Worm (Caenorhabditis elegans): ENCODE measurements around the gene Y46G5A.18.

Y46G5A.18 gene

ce11 chrII:12826752-12827151, 21.7 kb upstream of the Y46G5A.18 start, which contains the start of gene Y46G5A.38:
Y46G5A.38 (plus strand) TSS chrII:12827052.
- TF ChIP-seq elt-1 (tag; optimal IDR thresholded peaks at IDR 0.05): no peak

ce11 chrII:12824463-12824862, 19.4 kb upstream of the Y46G5A.18 start:
- no peak for TF ChIP-seq elt-2 (tag; optimal IDR thresholded peaks at IDR 0.05)
- TF ChIP-seq ama-1 (optimal IDR thresholded peaks at IDR 0.05): no peak
- TF ChIP-seq fkh-10 (GFP tag; optimal IDR thresholded peaks at IDR 0.05): no peak
- TF ChIP-seq R02D3.7 (tag; optimal IDR thresholded peaks at IDR 0.05): no peak
- no peak for TF ChIP-seq nhr-67 (tag; optimal IDR thresholded peaks at IDR 0.05)
- TF ChIP-seq eor-1 (tag; optimal IDR thresholded peaks at IDR 0.05): no peak
- no peak for TF ChIP-seq fos-1 (tag; optimal IDR thresholded peaks at IDR 0.05)
- no peak for TF ChIP-seq ceh-16 (tag; optimal IDR thresholded peaks at IDR 0.05)
- TF ChIP-seq daf-12 (tag; optimal IDR thresholded peaks at IDR 0.05): no peak
- TF ChIP-seq elt-3 (tag; optimal IDR thresholded peaks at IDR 0.05): no peak
- no peak for TF ChIP-seq nhr-25 (tag; optimal IDR thresholded peaks at IDR 0.05)
- no peak for TF ChIP-seq pqm-1 (tag; optimal IDR thresholded peaks at IDR 0.05)
- TF ChIP-seq ztf-4 (tag; optimal IDR thresholded peaks at IDR 0.05): no peak
- TF ChIP-seq mdl-1 (tag; optimal IDR thresholded peaks at IDR 0.05): no peak
- TF ChIP-seq aly-2 (tag; optimal IDR thresholded peaks at IDR 0.05): no peak
- TF ChIP-seq sea-2 (GFP tag; optimal IDR thresholded peaks at IDR 0.05): no peak
- no peak for TF ChIP-seq mml-1 (tag; optimal IDR thresholded peaks at IDR 0.05)
- no peak for TF ChIP-seq fkh-2 (tag; optimal IDR thresholded peaks at IDR 0.05)
- no peak for TF ChIP-seq unc-39 (tag; optimal IDR thresholded peaks at IDR 0.05)
- no peak for TF ChIP-seq tbx-2 (tag; optimal IDR thresholded peaks at IDR 0.05)

- TF ChIP-seq lsy-12 (tag; optimal IDR thresholded peaks at IDR 0.05) (no peak), elt-2 (tag; optimal IDR thresholded peaks at IDR 0.05) (peak; percentile 90), pqm-1 (tag; optimal IDR thresholded peaks at IDR 0.05) (peak; percentile 79)
These were observed 18.4 kb upstream of the Y46G5A.18 start, which contains the start of gene Y46G5A.36 for ce11 chrII:12823437-12823836. Y46G5A.36 (plus strand) TSS chrII:12823679.

ce11 chrII:12819979-12820378, 14.9 kb upstream of the Y46G5A.18 start:
- TF ChIP-seq nhr-237 (tag; optimal IDR thresholded peaks at IDR 0.05) (no peak), nhr-23 (tag; optimal IDR thresholded peaks at IDR 0.05) (no peak), nhr-25 (tag; optimal IDR thresholded peaks at IDR 0.05) (no peak), hmg-11 (tag; optimal IDR thresholded peaks at IDR 0.05) (no peak), nhr-11 (tag; optimal IDR thresholded peaks at IDR 0.05) (no peak)

ce11 chrII:12818488-12818887, 13.4 kb upstream of the Y46G5A.18 start, which contains the start of gene Y46G5A.22:
Y46G5A.22 (minus strand) TSS chrII:12818588.
- TF ChIP-seq R02D3.7 (tag; optimal IDR thresholded peaks at IDR 0.05) (no peak), fkh-10 (GFP tag; optimal IDR thresholded peaks at IDR 0.05) (no peak), snpc-4 (tag; optimal IDR thresholded peaks at IDR 0.05) (no peak), nhr-12 (tag; optimal IDR thresholded peaks at IDR 0.05) (no peak), ama-1 (optimal IDR thresholded peaks at IDR 0.05) (no peak), eor-1 (tag; optimal IDR thresholded peaks at IDR 0.05) (no peak), unc-39 (tag; optimal IDR thresholded peaks at IDR 0.05) (no peak), sea-2 (GFP tag; optimal IDR thresholded peaks at IDR 0.05) (no peak), nhr-77 (tag; optimal IDR thresholded peaks at IDR 0.05) (no peak), egl-27 (tag; optimal IDR thresholded peaks at IDR 0.05) (no peak), fkh-2 (tag; optimal IDR thresholded peaks at IDR 0.05) (no peak), ZK546.5 (tag; optimal IDR thresholded peaks at IDR 0.05) (no peak), mml-1 (tag; optimal IDR thresholded peaks at IDR 0.05) (no peak)

- peak; percentile 39 for TF ChIP-seq pqm-1 (tag; optimal IDR thresholded peaks at IDR 0.05)
- peak; percentile 76 for TF ChIP-seq elt-2 (tag; optimal IDR thresholded peaks at IDR 0.05)
- no peak for TF ChIP-seq elt-3 (tag; optimal IDR thresholded peaks at IDR 0.05)
These were observed 11.5 kb upstream of the Y46G5A.18 start, which contains the start of gene acl-7 for ce11 chrII:12816412-12817146. acl-7 (minus strand) TSS chrII:12816462.
